Fruit fly (Drosophila melanogaster): ENCODE data around the gene Tango6.

The Tango6 gene

DNA sequence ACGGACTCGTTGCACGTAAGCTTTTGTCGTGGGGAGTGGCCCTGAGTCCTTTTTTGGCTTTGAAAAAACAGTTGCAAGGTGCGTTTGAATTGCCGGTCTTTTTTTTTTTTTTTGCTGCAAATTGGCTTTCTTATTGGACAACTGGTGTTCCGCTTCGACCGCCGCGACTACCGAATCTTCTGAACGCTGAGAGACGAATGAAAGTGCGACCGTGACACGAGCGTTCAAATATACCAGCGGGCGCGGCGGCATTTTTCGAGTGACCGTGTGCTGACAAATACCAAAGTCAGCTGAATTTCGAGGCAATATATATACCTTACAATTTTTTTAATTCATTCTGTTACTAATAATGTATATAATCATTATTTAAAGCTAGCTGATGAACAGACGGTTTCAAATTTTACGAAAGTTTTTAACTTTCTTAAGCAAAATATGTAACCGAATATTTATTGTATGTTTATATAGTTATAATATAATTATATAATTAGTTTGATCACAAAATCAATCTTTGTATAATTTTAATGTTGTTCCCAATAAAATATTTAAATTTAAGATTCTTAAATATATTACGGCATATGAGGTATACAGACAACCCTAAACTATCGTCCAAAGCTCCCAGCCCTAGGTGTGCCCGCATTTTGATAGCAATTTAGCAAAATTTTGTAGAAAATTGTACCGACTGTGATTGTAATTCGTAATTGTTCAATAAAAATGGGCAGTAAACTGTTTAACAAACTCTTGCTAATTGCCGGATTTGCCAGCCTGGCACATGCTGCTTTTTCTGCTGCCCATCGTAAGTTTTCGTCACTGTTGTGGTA is 18.5 kb downstream of the Tango6 start, which contains the start of the genes Swip-1 and EMC5 (continued):
- TF ChIP-seq nom (GFP tag; optimal IDR thresholded peaks at IDR 0.05) (peak; percentile 43), odd (GFP tag; optimal IDR thresholded peaks at IDR 0.05) (no peak), kah (GFP tag; optimal IDR thresholded peaks at IDR 0.05) (no peak), NC2β (GFP tag; optimal IDR thresholded peaks at IDR 0.05) (no peak), CG17829 (tag; optimal IDR thresholded peaks at IDR 0.05) (peak; percentile 77), phol (tag; optimal IDR thresholded peaks at IDR 0.05) (peak; percentile 84), CG10979 (tag; optimal IDR thresholded peaks at IDR 0.05) (peak; percentile 56), Hr51 (GFP tag; optimal IDR thresholded peaks at IDR 0.05) (peak in 1 of 2 experiments; percentile 64), CG11456 (GFP tag; IDR thresholded peaks at IDR 0.05) (peak; percentile 80), bigmax (GFP tag; optimal IDR thresholded peaks at IDR 0.05) (no peak), abd-A (tag; optimal IDR thresholded peaks at IDR 0.05) (no peak), Awh (GFP tag; IDR thresholded peaks at IDR 0.05) (peak; percentile 51; the same call in 1 of the 2 replicates), CG11093 (GFP tag; IDR thresholded peaks at IDR 0.05) (no peak), Abd-B (GFP tag; optimal IDR thresholded peaks at IDR 0.05) (peak; percentile 84), Ptx1 (GFP tag; IDR thresholded peaks at IDR 0.05) (peak; percentile 82), nerfin-1 (tag; optimal IDR thresholded peaks at IDR 0.05) (peak; percentile 42), CG32767 (GFP tag; IDR thresholded peaks at IDR 0.05) (0 out of 2 replicates have a peak, but pooled peaks have one; percentile 13), CG1602 (GFP tag; optimal IDR thresholded peaks at IDR 0.05) (peak; percentile 30), CoRest (tag; optimal IDR thresholded peaks at IDR 0.05) (peak; percentile 88), CG6791 (GFP tag; IDR thresholded peaks at IDR 0.05; ENCODE audit: partially characterized antibody) (peak; percentile 58; the same call in 2 of the 3 replicates), CG4424 (GFP tag; optimal IDR thresholded peaks at IDR 0.05) (peak; percentile 67), dysf (GFP tag; IDR thresholded peaks at IDR 0.05) (peak; percentile 73), CG6272 (GFP tag; IDR thresholded peaks at IDR 0.05) (peak; percentile 51), CG18619 (GFP tag; optimal IDR thresholded peaks at IDR 0.05) (peak; percentile 52), CG6175 (GFP tag; IDR thresholded peaks at IDR 0.05) (0 out of 3 replicates have a peak, but pooled peaks have one; percentile 21), PHDP (tag; optimal IDR thresholded peaks at IDR 0.05) (peak; percentile 62), slou (GFP tag; optimal IDR thresholded peaks at IDR 0.05) (peak; percentile 45), D (optimal IDR thresholded peaks at IDR 0.05) (no peak), D (GFP tag; optimal IDR thresholded peaks at IDR 0.05) (peak; percentile 14), bsh (GFP tag; optimal IDR thresholded peaks at IDR 0.05) (peak in 1 of 2 experiments; percentile 54), CG8924 (tag; optimal IDR thresholded peaks at IDR 0.05) (peak; percentile 79), HmgD (GFP tag; optimal IDR thresholded peaks at IDR 0.05) (peak; percentile 30), grau (tag; optimal IDR thresholded peaks at IDR 0.05) (peak; percentile 77), Ssrp (tag; optimal IDR thresholded peaks at IDR 0.05) (peak; percentile 68), lov (optimal IDR thresholded peaks at IDR 0.05) (no peak), lov (GFP tag; IDR thresholded peaks at IDR 0.05) (no peak), Six4 (GFP tag; optimal IDR thresholded peaks at IDR 0.05) (peak; percentile 31), CG5953 (GFP tag; IDR thresholded peaks at IDR 0.05) (no peak), CG11247 (GFP tag; IDR thresholded peaks at IDR 0.05) (peak; percentile 64), lbe (GFP tag; optimal IDR thresholded peaks at IDR 0.05) (no peak), CG10654 (GFP tag; optimal IDR thresholded peaks at IDR 0.05) (peak; percentile 54), CG3847 (GFP tag; IDR thresholded peaks at IDR 0.05) (peak; percentile 70), gt (GFP tag; IDR thresholded peaks at IDR 0.05) (no peak), CG8089 (GFP tag; optimal IDR thresholded peaks at IDR 0.05) (no peak), CG2202 (tag; optimal IDR thresholded peaks at IDR 0.05) (no peak), Scr (GFP tag; IDR thresholded peaks at IDR 0.05; ENCODE audit: partially characterized antibody) (peak; percentile 71), CG31441 (GFP tag; IDR thresholded peaks at IDR 0.05) (peak; percentile 83), CG16779 (GFP tag; IDR thresholded peaks at IDR 0.05) (no peak), pzg (GFP tag; optimal IDR thresholded peaks at IDR 0.05) (peak; percentile 55)
